Worm (Caenorhabditis elegans): ENCODE results near the gene F57A8.6.
A peak's percentile ranks its signal among the peaks of the same experiment; 100 is the strongest.

F57A8.6 gene

ce11 chrV:10023062-10023536 is 50.6 kb downstream of the F57A8.6 start (continued):
- TF ChIP-seq zfh-2 (GFP tag; conservative IDR thresholded peaks at IDR 0.05) (no peak), ccch-3 (GFP tag; optimal IDR thresholded peaks at IDR 0.05) (no peak), ceh-58 (GFP tag; IDR thresholded peaks at IDR 0.05) (no peak), lsy-27 (tag; optimal IDR thresholded peaks at IDR 0.05; ENCODE audit: borderline replicate concordance, insufficient read depth) (no peak), cebp-1 (GFP tag; IDR thresholded peaks at IDR 0.05) (no peak), cebp-1 (tag; optimal IDR thresholded peaks at IDR 0.05) (peak; percentile 3), ceh-79 (tag; optimal IDR thresholded peaks at IDR 0.05) (no peak)

All from whole organism, young adult.